Worm (Caenorhabditis elegans): Measurements from ENCODE around the gene ZK1098.9.

ce11 chrIII:9509764-9510370, 34.4 kb upstream of the ZK1098.9 start:
- TF ChIP-seq nhr-25 (tag; optimal IDR thresholded peaks at IDR 0.05) (no peak), snpc-4 (tag; optimal IDR thresholded peaks at IDR 0.05) (no peak)
